Fruit fly (Drosophila melanogaster): ENCODE measurements around the gene Ssl1.

The Ssl1 gene

dm6 chr3L:22878723-22879343 is at the start of gene Ssl1, which contains the start of gene Chro (continued):
- TF ChIP-seq tgo (GFP tag; IDR thresholded peaks at IDR 0.05) (peak; percentile 100), Lhr (GFP tag; optimal IDR thresholded peaks at IDR 0.05) (peak; percentile 100), ro (GFP tag; IDR thresholded peaks at IDR 0.05) (peak; percentile 100), CG13424 (tag; optimal IDR thresholded peaks at IDR 0.05) (peak; percentile 100), CG1529 (GFP tag; optimal IDR thresholded peaks at IDR 0.05) (peak; percentile 100), Poxn (GFP tag; IDR thresholded peaks at IDR 0.05) (peak; percentile 99), onecut (GFP tag; IDR thresholded peaks at IDR 0.05) (peak; percentile 99), CG2129 (GFP tag; IDR thresholded peaks at IDR 0.05; ENCODE audit: partially characterized antibody) (no peak), lab (GFP tag; optimal IDR thresholded peaks at IDR 0.05) (peak; percentile 100), scrt (GFP tag; optimal IDR thresholded peaks at IDR 0.05) (peak; percentile 99), HLHmδ (GFP tag; optimal IDR thresholded peaks at IDR 0.05) (peak; percentile 49), cad (GFP tag; optimal IDR thresholded peaks at IDR 0.05) (no peak), dmrt99B (tag; optimal IDR thresholded peaks at IDR 0.05) (peak; percentile 100), CG2202 (tag; optimal IDR thresholded peaks at IDR 0.05) (peak; percentile 100), CG11398 (GFP tag; optimal IDR thresholded peaks at IDR 0.05) (peak; percentile 100), CG7271 (tag; optimal IDR thresholded peaks at IDR 0.05) (peak; percentile 99), CG11723 (GFP tag; optimal IDR thresholded peaks at IDR 0.05) (peak; percentile 100), ems (GFP tag; optimal IDR thresholded peaks at IDR 0.05) (peak; percentile 100), Nf-YA (GFP tag; IDR thresholded peaks at IDR 0.05) (peak; percentile 100), Eip74EF (GFP tag; optimal IDR thresholded peaks at IDR 0.05) (peak in 1 of 2 experiments; percentile 100), Abd-B (GFP tag; optimal IDR thresholded peaks at IDR 0.05) (peak; percentile 100), Ets97D (GFP tag; optimal IDR thresholded peaks at IDR 0.05) (peak; percentile 98), ato (GFP tag; IDR thresholded peaks at IDR 0.05; ENCODE audit: partially characterized antibody) (no peak), CG6689 (GFP tag; IDR thresholded peaks at IDR 0.05) (peak; percentile 100), Awh (GFP tag; IDR thresholded peaks at IDR 0.05) (peak; percentile 100), zf30C (GFP tag; optimal IDR thresholded peaks at IDR 0.05) (peak; percentile 58), Drgx (GFP tag; IDR thresholded peaks at IDR 0.05) (peak; percentile 100), CG11696 (GFP tag; IDR thresholded peaks at IDR 0.05) (peak; percentile 97), B-H1 (GFP tag; IDR thresholded peaks at IDR 0.05) (peak; percentile 100), cwo (GFP tag; optimal IDR thresholded peaks at IDR 0.05) (peak; percentile 99), CG1792 (GFP tag; optimal IDR thresholded peaks at IDR 0.05) (peak; percentile 100), Hr51 (GFP tag; optimal IDR thresholded peaks at IDR 0.05) (peak; percentile 100), HmgZ (tag; optimal IDR thresholded peaks at IDR 0.05) (peak; percentile 100), CG4707 (GFP tag; optimal IDR thresholded peaks at IDR 0.05) (peak; percentile 98), Xbp1 (GFP tag; optimal IDR thresholded peaks at IDR 0.05) (peak; percentile 100), gfzf (GFP tag; optimal IDR thresholded peaks at IDR 0.05) (peak; percentile 50), CG16863 (GFP tag; optimal IDR thresholded peaks at IDR 0.05) (peak; percentile 100), al (GFP tag; IDR thresholded peaks at IDR 0.05) (peak; percentile 100), CG14050 (GFP tag; IDR thresholded peaks at IDR 0.05) (peak; percentile 100), CG4404 (GFP tag; IDR thresholded peaks at IDR 0.05) (peak; percentile 100), Meics (GFP tag; optimal IDR thresholded peaks at IDR 0.05) (peak; percentile 100), CG3847 (GFP tag; IDR thresholded peaks at IDR 0.05) (peak; percentile 100), dm (GFP tag; optimal IDR thresholded peaks at IDR 0.05) (peak; percentile 100), CG8388 (GFP tag; optimal IDR thresholded peaks at IDR 0.05) (peak; percentile 100), CG1832 (GFP tag; optimal IDR thresholded peaks at IDR 0.05) (peak; percentile 31), zfh1 (GFP tag; IDR thresholded peaks at IDR 0.05) (peak; percentile 100), Fer2 (tag; optimal IDR thresholded peaks at IDR 0.05) (peak; percentile 99), vfl (GFP tag; optimal IDR thresholded peaks at IDR 0.05) (peak; percentile 100), jing (GFP tag; optimal IDR thresholded peaks at IDR 0.05) (peak; percentile 100)
